Fruit fly (Drosophila melanogaster): ENCODE measurements around the gene Pc.

DNA sequence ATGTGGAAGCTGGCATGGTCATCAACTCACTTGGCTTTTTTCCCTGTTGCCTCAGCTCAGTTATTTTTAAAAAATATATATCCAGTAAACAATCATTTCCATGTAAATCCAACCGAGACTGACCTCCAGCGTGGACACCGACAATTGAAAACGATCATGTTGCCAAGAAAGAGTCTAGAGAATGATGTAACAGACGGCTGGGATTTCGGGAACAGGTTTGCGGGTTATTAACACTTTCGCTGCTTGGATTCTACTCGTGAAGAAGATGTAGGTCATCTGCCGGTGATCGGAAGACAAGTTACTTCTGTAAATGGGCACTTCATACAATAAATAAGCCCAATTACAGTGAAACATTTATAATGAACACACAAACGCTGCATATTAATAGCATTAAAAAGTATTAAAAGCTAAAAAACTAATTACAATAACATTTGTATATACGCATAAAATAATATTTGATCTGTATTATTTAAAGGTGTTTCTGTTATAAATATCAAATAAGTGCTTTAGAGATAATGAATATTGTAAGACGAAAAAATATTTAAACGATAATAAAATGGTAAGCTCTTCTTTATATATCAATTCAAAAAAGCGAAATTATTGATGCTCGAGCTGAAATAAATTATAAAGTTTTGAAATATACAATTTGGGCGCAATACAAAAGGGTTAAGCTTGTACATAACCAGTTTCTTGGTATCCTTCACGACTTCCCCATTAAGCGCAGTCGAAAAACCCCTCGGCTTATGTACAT, 15.9 kb downstream of the Pc start:
- no peak for TF ChIP-seq pan (optimal IDR thresholded peaks at IDR 0.05)
- TF ChIP-seq psq (optimal IDR thresholded peaks at IDR 0.05) = no peak
- TF ChIP-seq usp (GFP tag; optimal IDR thresholded peaks at IDR 0.05) = no peak
- no peak for TF ChIP-seq Dll (optimal IDR thresholded peaks at IDR 0.05)

All from whole organism.